Worm (Caenorhabditis elegans) whole organism, L4/young adult: ENCODE data around the gene ced-4.
A peak's percentile ranks its signal among the peaks of the same experiment; 100 is the strongest.

Experiments used
- W03F9.2 ChIP-seq: fragments of 150-350 bp; optimal IDR thresholded peaks from 2 replicates; lab custom pipeline; 2014; ENCODE audit warnings: missing biosample characterization, missing genetic modification characterization
- dao-5 ChIP-seq: sonication (generic microtip); optimal IDR thresholded peaks from 2 replicates; lab custom pipeline; 2016; ENCODE audit warnings: missing genotype, missing genetic modification characterization, moderate library complexity, missing compliant biosample characterization
- him-1 ChIP-seq: sonication (generic microtip); optimal IDR thresholded peaks from 2 replicates; lab custom pipeline; 2016; ENCODE audit warnings: missing genotype, missing genetic modification reagents, missing genetic modification characterization, missing compliant biosample characterization

The ced-4 gene

ce11 chrIII:4844327-4844726, 7.8 kb upstream of the ced-4 start, which contains the start of the genes clec-157 and fkh-5:
clec-157 (minus strand) TSS chrIII:4844427.
fkh-5 (plus strand) TSS chrIII:4844662.
- TF ChIP-seq W03F9.2 (tag; lab: Kevin White, UChicago): no peak
- no peak for TF ChIP-seq dao-5
- TF ChIP-seq him-1 (tag; lab: Kevin White, UChicago): no peak

ce11 chrIII:4849739-4850138, 2.4 kb upstream of the ced-4 start, which contains the start of gene nonu-1:
nonu-1 (minus strand) TSS chrIII:4849907.
- TF ChIP-seq dao-5 (no peak), him-1 (tag; lab: Kevin White, UChicago) (no peak), W03F9.2 (tag; lab: Kevin White, UChicago) (no peak)

- peak; percentile 73 for TF ChIP-seq W03F9.2 (tag; lab: Kevin White, UChicago)
- no peak for TF ChIP-seq him-1 (tag; lab: Kevin White, UChicago)
These were observed 2.0 kb upstream of the ced-4 start, which contains the start of gene F26A1.1 for ce11 chrIII:4850139-4850538. F26A1.1 (plus strand) TSS chrIII:4850507.

ce11 chrIII:4854918-4855317, 2.8 kb downstream of the ced-4 start, which contains the start of gene C35D10.8:
C35D10.8 (plus strand) TSS chrIII:4855218.
- TF ChIP-seq dao-5 (no peak), W03F9.2 (tag; lab: Kevin White, UChicago) (no peak), him-1 (tag; lab: Kevin White, UChicago) (no peak)

ce11 chrIII:4856109-4856508, 4.0 kb downstream of the ced-4 start, which contains the start of gene C35D10.7:
C35D10.7 (plus strand) TSS chrIII:4856193.
- no peak for TF ChIP-seq dao-5
- no peak for TF ChIP-seq W03F9.2 (tag; lab: Kevin White, UChicago)
- no peak for TF ChIP-seq him-1 (tag; lab: Kevin White, UChicago)

- TF ChIP-seq dao-5 (no peak), W03F9.2 (tag; lab: Kevin White, UChicago) (no peak), him-1 (tag; lab: Kevin White, UChicago) (no peak)
These were observed 4.9 kb downstream of the ced-4 start for ce11 chrIII:4856992-4857391.

- TF ChIP-seq dao-5 (no peak), W03F9.2 (tag; lab: Kevin White, UChicago) (no peak), him-1 (tag; lab: Kevin White, UChicago) (no peak)
These were observed 6.9 kb downstream of the ced-4 start, which contains the start of gene C35D10.6 for ce11 chrIII:4859039-4859438. C35D10.6 (plus strand) TSS chrIII:4859339.

ce11 chrIII:4861744-4862401, 9.7 kb downstream of the ced-4 start, which contains the start of the genes C35D10.10 and C35D10.5:
C35D10.10 (minus strand) TSS chrIII:4861794.
C35D10.5 (plus strand) TSS chrIII:4862351.
- TF ChIP-seq W03F9.2 (tag; lab: Kevin White, UChicago) (no peak), dao-5 (no peak), him-1 (tag; lab: Kevin White, UChicago) (no peak)

ce11 chrIII:4863127-4863526, 11.0 kb downstream of the ced-4 start, which contains the start of gene coq-8:
coq-8 (plus strand) TSS chrIII:4863427.
- TF ChIP-seq him-1 (tag; lab: Kevin White, UChicago) (no peak), dao-5 (no peak), W03F9.2 (tag; lab: Kevin White, UChicago) (no peak)

- TF ChIP-seq W03F9.2 (tag; lab: Kevin White, UChicago) (no peak), dao-5 (no peak), him-1 (tag; lab: Kevin White, UChicago) (no peak)
These were observed 14.6 kb downstream of the ced-4 start, which contains the start of gene C35D10.17 for ce11 chrIII:4866762-4867161. C35D10.17 (plus strand) TSS chrIII:4867062.

ce11 chrIII:4868643-4869042, 16.5 kb downstream of the ced-4 start, which contains the start of the genes msd-4 and C35D10.3:
msd-4 (minus strand) TSS chrIII:4868743.
C35D10.3 (plus strand) TSS chrIII:4868921.
- TF ChIP-seq dao-5 (no peak), him-1 (tag; lab: Kevin White, UChicago) (no peak), W03F9.2 (tag; lab: Kevin White, UChicago) (no peak)

- TF ChIP-seq W03F9.2 (tag; lab: Kevin White, UChicago) (no peak), dao-5 (no peak), him-1 (tag; lab: Kevin White, UChicago) (no peak)
These were observed 18.4 kb downstream of the ced-4 start, which contains the start of gene gipc-1 for ce11 chrIII:4870478-4870877. gipc-1 (plus strand) TSS chrIII:4870778.

ce11 chrIII:4873395-4873794, 21.3 kb downstream of the ced-4 start:
- TF ChIP-seq him-1 (tag; lab: Kevin White, UChicago) (no peak), W03F9.2 (tag; lab: Kevin White, UChicago) (no peak), dao-5 (no peak)

ce11 chrIII:4874671-4875070, 22.5 kb downstream of the ced-4 start, which contains the start of gene C35D10.12:
C35D10.12 (minus strand) TSS chrIII:4874771.
- TF ChIP-seq W03F9.2 (tag; lab: Kevin White, UChicago) (no peak), him-1 (tag; lab: Kevin White, UChicago) (no peak), dao-5 (no peak)
